Worm (Caenorhabditis elegans) whole organism, dauer: ENCODE measurements around the gene acs-11.

Experiments used
- unc-62 ChIP-seq: sonication (generic microtip); optimal IDR thresholded peaks from 2 replicates; lab custom pipeline; 2017; ENCODE audit warnings: missing biosample characterization, missing genetic modification reagents, missing genetic modification characterization

Gene acs-11

ce11 chrII:4733848-4734247 lies 8.1 kb upstream of the acs-11 start, which contains the start of gene F41C3.11:
Gene F41C3.11, minus strand, starts transcription at chrII:4733948.
- no peak for TF ChIP-seq unc-62 (GFP tag; lab: Kevin White, UChicago)

ce11 chrII:4734477-4734876 lies 7.5 kb upstream of the acs-11 start:
- TF ChIP-seq unc-62 (GFP tag; lab: Kevin White, UChicago), result no peak

- TF ChIP-seq unc-62 (GFP tag; lab: Kevin White, UChicago), result no peak
These were observed 5.4 kb upstream of the acs-11 start for ce11 chrII:4736585-4736984.

- no peak for TF ChIP-seq unc-62 (GFP tag; lab: Kevin White, UChicago)
These were observed 4.6 kb upstream of the acs-11 start, which contains the start of gene ctsa-1.1 for ce11 chrII:4737348-4737747. Gene ctsa-1.1, plus strand, starts transcription at chrII:4737648.

DNA sequence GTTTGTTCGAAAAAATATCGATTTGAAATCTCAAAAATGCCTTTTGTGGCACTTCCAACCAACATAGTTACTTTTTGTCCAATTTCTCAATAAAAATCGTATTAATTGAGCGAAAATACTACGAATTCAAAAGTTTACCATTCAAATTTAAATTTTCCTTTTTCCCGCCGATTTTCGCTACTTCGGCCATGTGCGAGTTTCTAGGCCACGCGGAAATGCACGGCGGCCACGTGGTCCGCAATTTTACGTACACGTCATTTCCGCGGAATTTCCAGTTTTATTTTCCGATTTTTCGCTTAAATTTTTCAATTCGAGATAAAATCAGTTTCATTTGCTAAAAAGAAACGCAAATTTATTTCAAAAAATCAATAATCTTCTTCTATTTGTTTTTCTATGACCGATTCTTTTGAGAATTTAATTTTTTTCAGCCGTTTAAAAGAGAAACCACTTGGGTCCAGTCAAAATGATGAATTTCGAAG lies 1.9 kb upstream of the acs-11 start, which contains the start of gene eas-1:
TSS of gene eas-1 (plus strand) at position 429 of the 479 bp plus-strand sequence.
- TF ChIP-seq unc-62 (GFP tag; lab: Kevin White, UChicago), result no peak

ce11 chrII:4745281-4745680 lies 3.3 kb downstream of the acs-11 start:
- TF ChIP-seq unc-62 (GFP tag; lab: Kevin White, UChicago), result no peak

DNA sequence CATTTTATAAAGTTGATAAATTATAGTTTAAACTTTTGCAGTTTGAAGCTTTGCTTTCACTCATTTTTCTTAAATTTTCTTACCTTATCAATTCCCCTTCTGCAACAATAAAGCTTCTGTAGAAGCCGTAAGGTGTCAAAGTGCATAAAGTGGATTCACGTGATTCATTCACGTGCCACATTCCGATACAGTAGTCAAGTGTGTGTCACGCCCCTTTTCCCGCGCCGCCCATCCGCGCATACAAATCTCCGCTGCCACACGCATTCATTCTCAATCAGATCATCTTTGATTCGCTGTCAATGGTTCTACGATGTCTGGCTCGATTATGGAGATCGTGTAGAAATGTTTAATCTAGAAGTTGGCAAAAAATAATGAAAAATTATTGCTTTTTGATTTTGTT lies 5.1 kb downstream of the acs-11 start:
- no peak for TF ChIP-seq unc-62 (GFP tag; lab: Kevin White, UChicago)

ce11 chrII:4747697-4748096 lies 5.8 kb downstream of the acs-11 start:
- TF ChIP-seq unc-62 (GFP tag; lab: Kevin White, UChicago), result no peak

ce11 chrII:4748374-4748773 lies 6.4 kb downstream of the acs-11 start:
- TF ChIP-seq unc-62 (GFP tag; lab: Kevin White, UChicago), result no peak

- no peak for TF ChIP-seq unc-62 (GFP tag; lab: Kevin White, UChicago)
These were observed 7.6 kb downstream of the acs-11 start, which contains the start of gene F41C3.2 for ce11 chrII:4749581-4749980. Gene F41C3.2, plus strand, starts transcription at chrII:4749968.

DNA sequence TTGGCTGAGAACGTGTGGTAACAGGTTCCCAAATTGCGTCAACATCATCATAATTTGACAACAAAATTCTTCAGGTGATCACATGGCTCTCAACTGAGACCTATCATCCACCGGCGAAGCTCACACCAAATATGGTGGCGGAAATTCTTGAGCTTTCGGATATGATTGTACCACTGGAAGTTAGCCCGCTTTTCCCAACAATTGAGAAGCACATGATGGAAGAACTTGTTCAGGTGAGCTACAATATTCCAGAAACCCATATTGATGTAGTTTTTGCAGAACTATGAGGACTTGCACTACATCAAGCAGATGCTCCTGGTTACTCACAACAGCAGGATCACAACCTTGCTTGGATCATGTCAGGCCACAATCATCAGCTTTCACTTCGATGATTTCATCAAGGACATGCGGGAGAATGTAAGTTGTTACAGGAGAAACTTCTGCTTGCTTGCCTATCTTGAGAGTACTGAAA lies 10.4 kb downstream of the acs-11 start, which contains the start of gene F41C3.1:
TSS of gene F41C3.1 (plus strand) at position 51 of the 472 bp plus-strand sequence.
- TF ChIP-seq unc-62 (GFP tag; lab: Kevin White, UChicago), result no peak

DNA sequence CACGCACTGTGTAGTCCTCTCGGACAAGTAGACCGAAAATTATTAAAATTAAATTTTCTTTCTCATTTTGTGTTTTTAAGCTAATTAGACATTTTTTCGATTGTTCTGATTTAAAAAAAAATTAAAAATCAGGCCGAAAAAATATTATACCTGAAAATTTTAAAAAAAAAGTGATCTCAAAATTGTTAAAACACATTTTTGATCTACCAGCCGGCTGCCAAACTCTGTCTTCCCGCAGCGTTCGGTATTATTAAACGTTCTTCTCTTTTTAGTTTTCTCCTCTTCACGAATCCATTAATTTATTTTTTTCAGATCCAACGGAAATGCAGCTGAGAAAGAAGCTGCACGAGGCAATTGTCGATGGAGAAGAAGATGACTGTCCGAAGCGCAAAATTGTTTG lies 11.2 kb downstream of the acs-11 start, which contains the start of gene C27D9.1:
TSS of gene C27D9.1 (plus strand) at position 281 of the 400 bp plus-strand sequence.
- no peak for TF ChIP-seq unc-62 (GFP tag; lab: Kevin White, UChicago)

- no peak for TF ChIP-seq unc-62 (GFP tag; lab: Kevin White, UChicago)
These were observed 13.7 kb downstream of the acs-11 start for ce11 chrII:4755654-4756053.

ce11 chrII:4756751-4757150 lies 14.8 kb downstream of the acs-11 start, which contains the start of gene C27D9.2:
Gene C27D9.2, minus strand, starts transcription at chrII:4756851.
- TF ChIP-seq unc-62 (GFP tag; lab: Kevin White, UChicago), result no peak

DNA sequence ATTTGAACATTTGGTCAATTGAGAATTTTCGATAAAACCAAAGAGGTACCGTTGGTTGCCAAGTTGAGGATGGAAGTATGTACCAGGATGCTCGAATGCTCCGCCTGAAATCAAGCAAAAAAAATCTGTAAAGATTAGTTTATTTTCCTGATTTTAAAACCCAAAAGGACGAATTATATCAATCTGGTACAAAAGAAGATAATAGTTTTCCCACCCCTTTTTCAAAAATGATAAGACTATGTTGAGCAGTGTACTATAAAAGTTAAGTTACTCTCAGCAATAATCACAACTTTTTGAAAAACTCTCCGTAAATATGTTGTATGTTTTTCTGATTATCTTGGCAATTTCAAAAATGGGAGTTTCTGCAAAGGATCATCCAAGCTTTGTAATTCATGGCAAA lies 16.5 kb downstream of the acs-11 start, which contains the start of gene F26G1.3:
TSS of gene F26G1.3 (plus strand) at position 301 of the 400 bp plus-strand sequence.
- TF ChIP-seq unc-62 (GFP tag; lab: Kevin White, UChicago), result no peak

ce11 chrII:4759835-4760234 lies 17.9 kb downstream of the acs-11 start:
- no peak for TF ChIP-seq unc-62 (GFP tag; lab: Kevin White, UChicago)

DNA sequence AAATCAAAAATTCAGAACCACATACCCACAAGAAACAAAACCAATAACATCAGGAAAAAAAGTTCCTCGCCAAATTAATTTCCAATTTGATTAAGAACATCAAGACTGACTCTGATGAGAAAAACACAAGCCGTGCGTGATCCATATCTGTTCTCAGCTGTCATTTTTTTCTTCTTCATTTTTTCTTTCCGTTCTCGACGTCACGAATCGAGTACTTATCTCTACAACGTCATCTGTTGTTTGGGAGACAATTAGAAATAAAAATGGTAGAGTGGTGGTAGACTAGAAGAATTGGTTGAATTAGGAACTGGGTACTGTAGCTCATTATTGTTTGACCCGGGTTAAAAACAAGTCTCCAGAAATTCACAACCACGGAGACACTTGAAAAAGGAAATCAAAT lies 19.1 kb downstream of the acs-11 start:
- TF ChIP-seq unc-62 (GFP tag; lab: Kevin White, UChicago), result no peak
